Fruit fly (Drosophila melanogaster) Kc167 (cell line): ENCODE results near the gene CG32069.

Experiments
- Sin3A ChIP-seq: fragments of >200 bp; optimal IDR thresholded peaks from 2 replicates; lab custom pipeline; 2018; ENCODE audit warnings: missing external identifiers
- insv ChIP-seq: fragments of >200 bp; optimal IDR thresholded peaks from 3 replicates; lab custom pipeline; 2018; ENCODE audit warnings: missing external identifiers

- TF ChIP-seq insv (lab: Kevin White, UChicago) = no peak
- TF ChIP-seq Sin3A = no peak
These were observed 33.9 kb upstream of the CG32069 start, which contains the start of the genes CG46439, Iyd and CG33947 for dm6 chr3L:11096195-11096908.
